In genomic region chr2L:21221114-21221578, dm6 we compare ENCODE assay signal across 6 fruit fly cellular contexts.
A peak's percentile ranks its signal among the peaks of the same experiment; 100 is the strongest.
TF ChIP-seq lines count a peak whose summit lies in the region.

Gene CG8677, plus strand, starts transcription at chr2L:21221312.

- TF ChIP-seq CTCF in S2 (optimal IDR thresholded peaks at IDR 0.05; lab: Kevin White, UChicago), result peak; percentile 19 to 44
- TF ChIP-seq CTCF in whole organism, embryonic (GFP tag; optimal IDR thresholded peaks at IDR 0.05; lab: Kevin White, UChicago), result peak; percentile 2

TF ChIP-seq in whole organism, adult, 20 proteins besides CTCF, POLR2A, EP300 and RAD21:
- TF ChIP-seq CG11617 (GFP tag; optimal IDR thresholded peaks at IDR 0.05; lab: Kevin White, UChicago), result no peak
- TF ChIP-seq CG14711 (tag; optimal IDR thresholded peaks at IDR 0.05; lab: Kevin White, UChicago), result peak; percentile 16
- no peak for TF ChIP-seq CG12768 (GFP tag; optimal IDR thresholded peaks at IDR 0.05; lab: Kevin White, UChicago)
- peak; percentile 2 for TF ChIP-seq CG1620 (GFP tag; optimal IDR thresholded peaks at IDR 0.05; lab: Kevin White, UChicago)
- peak; percentile 23 for TF ChIP-seq bab1 (GFP tag; optimal IDR thresholded peaks at IDR 0.05; lab: Kevin White, UChicago)
- TF ChIP-seq Mnt (GFP tag; optimal IDR thresholded peaks at IDR 0.05; lab: Kevin White, UChicago), result peak; percentile 1
- TF ChIP-seq pad (GFP tag; optimal IDR thresholded peaks at IDR 0.05; lab: Kevin White, UChicago), result no peak
- TF ChIP-seq CG7045 (GFP tag; optimal IDR thresholded peaks at IDR 0.05; lab: Kevin White, UChicago), result no peak
- TF ChIP-seq CG33017 (tag; optimal IDR thresholded peaks at IDR 0.05; lab: Kevin White, UChicago), result no peak
- no peak for TF ChIP-seq Clk (GFP tag; optimal IDR thresholded peaks at IDR 0.05; lab: Kevin White, UChicago)

TF ChIP-seq in whole organism, embryonic, 481 proteins besides CTCF, POLR2A, EP300 and RAD21 (continues in another document):
- no peak for TF ChIP-seq run (tag; optimal IDR thresholded peaks at IDR 0.05; lab: Kevin White, UChicago)
- TF ChIP-seq zfh2 (GFP tag; optimal IDR thresholded peaks at IDR 0.05; lab: Kevin White, UChicago), result no peak
- no peak for TF ChIP-seq CG6683 (GFP tag; optimal IDR thresholded peaks at IDR 0.05; lab: Kevin White, UChicago)
- TF ChIP-seq CG12391 (tag; optimal IDR thresholded peaks at IDR 0.05; lab: Kevin White, UChicago), result peak; percentile 51
- TF ChIP-seq ato (GFP tag; IDR thresholded peaks at IDR 0.05; lab: Robert Waterston, UW; ENCODE audit: partially characterized antibody), result no peak
- TF ChIP-seq Elba2 (GFP tag; optimal IDR thresholded peaks at IDR 0.05; lab: Kevin White, UChicago), result peak; percentile 29
- TF ChIP-seq PHDP (tag; optimal IDR thresholded peaks at IDR 0.05; lab: Kevin White, UChicago), result no peak
- TF ChIP-seq ftz-f1 (GFP tag; optimal IDR thresholded peaks at IDR 0.05; lab: Kevin White, UChicago), result no peak
- TF ChIP-seq salm (tag; optimal IDR thresholded peaks at IDR 0.05; lab: Kevin White, UChicago), result no peak
- TF ChIP-seq CG10366 (GFP tag; IDR thresholded peaks at IDR 0.05; lab: Robert Waterston, UW), result no peak
- TF ChIP-seq CG15514 (GFP tag; optimal IDR thresholded peaks at IDR 0.05; lab: Kevin White, UChicago), result peak; percentile 98
- no peak for TF ChIP-seq CG15269 (tag; optimal IDR thresholded peaks at IDR 0.05; lab: Kevin White, UChicago)
- TF ChIP-seq Ets65A (GFP tag; lab: Kevin White, UChicago), result peak; percentile 63
- TF ChIP-seq gfzf (GFP tag; optimal IDR thresholded peaks at IDR 0.05; lab: Kevin White, UChicago), result peak; percentile 92
- no peak for TF ChIP-seq CoRest (tag; optimal IDR thresholded peaks at IDR 0.05; lab: Kevin White, UChicago)
- TF ChIP-seq tx (GFP tag; optimal IDR thresholded peaks at IDR 0.05; lab: Kevin White, UChicago), result no peak
- peak; percentile 12 for TF ChIP-seq CG13424 (tag; optimal IDR thresholded peaks at IDR 0.05; lab: Kevin White, UChicago)
- no peak for TF ChIP-seq CG12071 (GFP tag; optimal IDR thresholded peaks at IDR 0.05; lab: Kevin White, UChicago)
- TF ChIP-seq Spps (tag; optimal IDR thresholded peaks at IDR 0.05; lab: Kevin White, UChicago), result no peak
- TF ChIP-seq CG6654 (GFP tag; optimal IDR thresholded peaks at IDR 0.05; lab: Kevin White, UChicago), result no peak
- TF ChIP-seq sens (GFP tag; lab: Kevin White, UChicago), result peak; percentile 63
- TF ChIP-seq CG10654 (GFP tag; optimal IDR thresholded peaks at IDR 0.05; lab: Kevin White, UChicago), result no peak

TF ChIP-seq in whole organism, prepupa, 60 proteins besides CTCF, POLR2A, EP300 and RAD21:
- TF ChIP-seq eg (GFP tag; IDR thresholded peaks at IDR 0.05; lab: Robert Waterston, UW), result 0 out of 3 replicates have a peak, but pooled peaks have one; percentile 17
- TF ChIP-seq Ets21C (GFP tag; optimal IDR thresholded peaks at IDR 0.05; lab: Kevin White, UChicago), result no peak
- TF ChIP-seq CG6163 (GFP tag; IDR thresholded peaks at IDR 0.05; lab: Robert Waterston, UW), result 0 out of 3 replicates have a peak, but pooled peaks have one; percentile 41
- TF ChIP-seq Met (GFP tag; optimal IDR thresholded peaks at IDR 0.05; lab: Kevin White, UChicago), result no peak
- no peak for TF ChIP-seq Smox (GFP tag; optimal IDR thresholded peaks at IDR 0.05; lab: Kevin White, UChicago)
- TF ChIP-seq ss (GFP tag; optimal IDR thresholded peaks at IDR 0.05; lab: Kevin White, UChicago), result no peak
- no peak for TF ChIP-seq pdm3 (GFP tag; optimal IDR thresholded peaks at IDR 0.05; lab: Kevin White, UChicago)
TF ChIP-seq in whole organism, prepupa: peak in this region for 2.

TF ChIP-seq in whole organism, pupa, 21 proteins besides CTCF, POLR2A, EP300 and RAD21:
- TF ChIP-seq gl (tag; optimal IDR thresholded peaks at IDR 0.05; lab: Kevin White, UChicago) (no peak), CG4496 (GFP tag; IDR thresholded peaks at IDR 0.05; lab: Robert Waterston, UW) (peak; percentile 18; the same call in 1 of the 3 replicates)

TF ChIP-seq in whole organism, wandering third instar larva, 38 proteins besides CTCF, POLR2A, EP300 and RAD21:
- TF ChIP-seq Rel (GFP tag; optimal IDR thresholded peaks at IDR 0.05; lab: Kevin White, UChicago) (no peak), Rel (tag; optimal IDR thresholded peaks at IDR 0.05; lab: Kevin White, UChicago) (peak; percentile 72), tai (GFP tag; optimal IDR thresholded peaks at IDR 0.05; lab: Kevin White, UChicago) (no peak), OdsH (GFP tag; optimal IDR thresholded peaks at IDR 0.05; lab: Kevin White, UChicago) (no peak), pan (optimal IDR thresholded peaks at IDR 0.05; lab: Kevin White, UChicago) (no peak), h (GFP tag; optimal IDR thresholded peaks at IDR 0.05; lab: Kevin White, UChicago) (no peak), Vsx2 (GFP tag; optimal IDR thresholded peaks at IDR 0.05; lab: Kevin White, UChicago; ENCODE audit: partially characterized antibody) (no peak), foxo (GFP tag; optimal IDR thresholded peaks at IDR 0.05; lab: Kevin White, UChicago) (no peak)
